Worm (Caenorhabditis elegans) whole organism, L1 larva: ENCODE data around the gene rab-28.
"Not testable (repeated sequence)": the region's sequence is repeated elsewhere in the genome, so short reads cannot be mapped to it uniquely, and the experiment has no call there.

Source experiments
- C04F5.9 ChIP-seq: sonication (generic microtip); optimal IDR thresholded peaks from 2 replicates; lab custom pipeline; 2016; ENCODE audit warnings: missing genetic modification characterization, missing compliant biosample characterization
- ceh-63 ChIP-seq: fragments of 200-800 bp; sonication (Bioruptor generic); optimal IDR thresholded peaks from 2 replicates; lab custom pipeline; 2018; ENCODE audit warnings: mild to moderate bottlenecking, missing genetic modification characterization, missing compliant biosample characterization
- ceh-8 ChIP-seq: fragments of 200-800 bp; sonication (Bioruptor generic); optimal IDR thresholded peaks from 2 replicates; lab custom pipeline; 2018; ENCODE audit warnings: mild to moderate bottlenecking, missing genetic modification characterization, moderate library complexity, missing compliant biosample characterization
- ceh-82 ChIP-seq, 3 experiments: fragments of 150-350 bp in 1 of 3; sonication (generic microtip) in 2 of 3; optimal IDR thresholded peaks; 2 replicates each; lab custom pipeline; 2014 to 2017; ENCODE audit warnings: missing biosample characterization in 3 of 3, missing genetic modification characterization in 3 of 3
- ceh-88 ChIP-seq: fragments of 200-800 bp; sonication (Bioruptor generic); IDR thresholded peaks from 2 replicates; pipeline ENCODE4 v1.3.6; 2022; ENCODE audit warnings: missing genetic modification characterization, missing compliant biosample characterization
- dpl-1 ChIP-seq, 3 experiments: fragments of 150-350 bp in 2 of 3; sonication (generic microtip) in 1 of 3; optimal IDR thresholded peaks; 2 replicates each; lab custom pipeline; 2014 to 2017; ENCODE audit warnings: missing biosample characterization in 3 of 3, missing genetic modification characterization in 3 of 3, missing genetic modification reagents in 3 of 3
- efl-3 ChIP-seq: fragments of 200-800 bp; sonication (Bioruptor generic); optimal IDR thresholded peaks from 2 replicates; lab custom pipeline; 2018; ENCODE audit warnings: mild to moderate bottlenecking, missing genetic modification characterization, missing compliant biosample characterization
- elt-3 ChIP-seq, 6 experiments: fragments of 150-350 bp in 1 of 6; sonication (generic microtip); optimal IDR thresholded peaks; 2 replicates each; lab custom pipeline; 2017 to 2018; ENCODE audit warnings: missing biosample characterization in 6 of 6, missing genetic modification characterization in 6 of 6, inconsistent platforms in 1 of 6
- fkh-10 ChIP-seq: sonication (generic microtip); optimal IDR thresholded peaks from 2 replicates; lab custom pipeline; 2017; ENCODE audit warnings: missing biosample characterization, missing genetic modification reagents, missing genetic modification characterization
- fkh-8 ChIP-seq: sonication (generic microtip); optimal IDR thresholded peaks from 2 replicates; lab custom pipeline; 2016; ENCODE audit warnings: mild to moderate bottlenecking, missing genetic modification characterization, missing compliant biosample characterization
- grh-1 ChIP-seq: fragments of 200-800 bp; sonication (Bioruptor generic); IDR thresholded peaks from 2 replicates; pipeline ENCODE4 v1.3.6; 2022; ENCODE audit warnings: missing genetic modification reagents, missing genetic modification characterization, missing compliant biosample characterization
- hlh-17 ChIP-seq: fragments of 200-800 bp; sonication (Bioruptor generic); optimal IDR thresholded peaks from 2 replicates; lab custom pipeline; 2018; ENCODE audit warnings: missing genetic modification characterization, mild to moderate bottlenecking, missing compliant biosample characterization, moderate library complexity, borderline replicate concordance
- irx-1 ChIP-seq: sonication (generic microtip); optimal IDR thresholded peaks from 2 replicates; lab custom pipeline; 2016; ENCODE audit warnings: missing genetic modification characterization, missing compliant biosample characterization
- lin-13 ChIP-seq: fragments of 150-350 bp; optimal IDR thresholded peaks from 2 replicates; lab custom pipeline; 2014; ENCODE audit warnings: missing biosample characterization, missing genetic modification reagents, missing genetic modification characterization
- lin-14 ChIP-seq: fragments of 200-800 bp; sonication (Bioruptor generic); optimal IDR thresholded peaks from 2 replicates; lab custom pipeline; 2018; ENCODE audit warnings: mild to moderate bottlenecking, missing genetic modification characterization, moderate library complexity, missing compliant biosample characterization
- mab-9 ChIP-seq: fragments of 200-800 bp; sonication (Bioruptor generic); IDR thresholded peaks from 2 replicates; pipeline ENCODE4 v1.3.6; 2022; ENCODE audit warnings: missing genetic modification reagents, missing genetic modification characterization, missing compliant biosample characterization
- mef-2 ChIP-seq: fragments of 150-350 bp; optimal IDR thresholded peaks from 2 replicates; lab custom pipeline; 2014; ENCODE audit warnings: missing biosample characterization, missing genetic modification characterization
- nhr-11 ChIP-seq: fragments of 150-350 bp; optimal IDR thresholded peaks from 2 replicates; lab custom pipeline; 2014; ENCODE audit warnings: missing biosample characterization, missing genetic modification characterization
- nhr-20 ChIP-seq: sonication (generic microtip); optimal IDR thresholded peaks from 2 replicates; lab custom pipeline; 2016; ENCODE audit warnings: mild to moderate bottlenecking, missing genetic modification characterization, missing compliant biosample characterization
- nhr-237 ChIP-seq: fragments of 150-350 bp; optimal IDR thresholded peaks from 2 replicates; lab custom pipeline; 2014; ENCODE audit warnings: missing biosample characterization, missing genetic modification characterization
- nhr-28 ChIP-seq: fragments of 150-350 bp; optimal IDR thresholded peaks from 2 replicates; lab custom pipeline; 2014; ENCODE audit warnings: missing biosample characterization, missing genetic modification characterization
- nhr-90 ChIP-seq: sonication (generic microtip); optimal IDR thresholded peaks from 2 replicates; lab custom pipeline; 2016; ENCODE audit warnings: mild to moderate bottlenecking, missing genetic modification characterization, missing compliant biosample characterization; ENCODE audit not compliant: poor library complexity
- pag-3 ChIP-seq: sonication (generic microtip); optimal IDR thresholded peaks from 2 replicates; lab custom pipeline; 2017; ENCODE audit warnings: missing genetic modification characterization, mild to moderate bottlenecking, missing compliant biosample characterization, antibody characterized with exemption, borderline replicate concordance; ENCODE audit not compliant: insufficient read depth
- rnt-1 ChIP-seq: sonication (generic microtip); optimal IDR thresholded peaks from 2 replicates; lab custom pipeline; 2016; ENCODE audit warnings: mild to moderate bottlenecking, missing genetic modification characterization, moderate library complexity, missing compliant biosample characterization
- snu-23 ChIP-seq: sonication (generic microtip); optimal IDR thresholded peaks from 2 replicates; lab custom pipeline; 2016; ENCODE audit warnings: missing genetic modification characterization, missing compliant biosample characterization
- sup-37 ChIP-seq: fragments of 200-800 bp; sonication (Bioruptor generic); optimal IDR thresholded peaks from 2 replicates; lab custom pipeline; 2018; ENCODE audit warnings: mild to moderate bottlenecking, missing genetic modification characterization, missing compliant biosample characterization
- swsn-7 ChIP-seq: sonication (generic microtip); optimal IDR thresholded peaks from 2 replicates; lab custom pipeline; 2016; ENCODE audit warnings: missing genetic modification characterization, missing compliant biosample characterization
- unc-62 ChIP-seq: fragments of 150-350 bp; optimal IDR thresholded peaks from 2 replicates; lab custom pipeline; 2014; ENCODE audit warnings: missing biosample characterization, missing genetic modification reagents, missing genetic modification characterization
- unc-86 ChIP-seq: sonication (generic microtip); optimal IDR thresholded peaks from 2 replicates; lab custom pipeline; 2016; ENCODE audit warnings: missing genetic modification characterization, missing compliant biosample characterization
- zag-1 ChIP-seq: fragments of 150-350 bp; optimal IDR thresholded peaks from 2 replicates; lab custom pipeline; 2014; ENCODE audit warnings: missing biosample characterization, missing genetic modification characterization
- ztf-11 ChIP-seq, 2 experiments: sonication (generic microtip); optimal IDR thresholded peaks; 2 replicates each; lab custom pipeline; 2016 to 2017; ENCODE audit warnings: missing genetic modification characterization in 2 of 2, missing biosample characterization in 1 of 2, missing compliant biosample characterization in 1 of 2
- ztf-4 ChIP-seq: fragments of 150-350 bp; optimal IDR thresholded peaks from 2 replicates; lab custom pipeline; 2014; ENCODE audit warnings: missing biosample characterization, missing genetic modification characterization

rab-28 gene

ce11 chrIV:9243670-9244069 lies at the start of gene rab-28:
TSS of gene rab-28 (minus strand) at chrIV:9244012.
- TF ChIP-seq sup-37 (GFP tag; lab: Kevin White, UChicago) (no peak), ceh-63 (GFP tag; lab: Kevin White, UChicago) (no peak), nhr-11 (tag; lab: Kevin White, UChicago) (no peak), lin-14 (GFP tag; lab: Kevin White, UChicago) (no peak), grh-1 (GFP tag; lab: Robert Waterston, UW) (no peak), zag-1 (no peak), ceh-82 (tag; optimal IDR thresholded peaks at IDR 0.05; lab: Kevin White, UChicago) (no peak), rnt-1 (tag; lab: Kevin White, UChicago) (no peak), C04F5.9 (tag; lab: Kevin White, UChicago) (no peak), irx-1 (tag; lab: Kevin White, UChicago) (no peak), ztf-11 (tag; optimal IDR thresholded peaks at IDR 0.05; lab: Kevin White, UChicago) (no peak), mab-9 (GFP tag; lab: Robert Waterston, UW) (no peak), ceh-8 (no peak), unc-86 (no peak)

ce11 chrIV:9289635-9290034 lies 45.8 kb upstream of the rab-28 start:
- TF ChIP-seq mef-2 (tag; lab: Kevin White, UChicago) (no peak), elt-3 (tag; optimal IDR thresholded peaks at IDR 0.05; lab: Kevin White, UChicago) (no peak), hlh-17 (GFP tag; lab: Kevin White, UChicago) (no peak), pag-3 (no peak), ztf-4 (tag; lab: Kevin White, UChicago) (no peak), nhr-20 (tag; lab: Kevin White, UChicago) (no peak), efl-3 (GFP tag; lab: Kevin White, UChicago) (no peak)

ce11 chrIV:9286305-9286704 lies 42.5 kb upstream of the rab-28 start, which contains the start of gene nhr-267:
TSS of gene nhr-267 (minus strand) at chrIV:9286405.
- TF ChIP-seq nhr-237 (tag; lab: Kevin White, UChicago); fkh-10 (GFP tag; lab: Kevin White, UChicago); snu-23 (GFP tag; lab: Kevin White, UChicago): not testable (repeated sequence)

ce11 chrIV:9274008-9274529 lies 30.3 kb upstream of the rab-28 start, which contains the start of gene nmy-3:
TSS of gene nmy-3 (plus strand) at chrIV:9274479.
- TF ChIP-seq nhr-90 (tag; lab: Kevin White, UChicago): no peak

- no peak for TF ChIP-seq ceh-88 (GFP tag; lab: Robert Waterston, UW)
- TF ChIP-seq fkh-8 (tag; lab: Kevin White, UChicago): no peak
- TF ChIP-seq lin-13 (GFP tag; lab: Kevin White, UChicago): no peak
- no peak for TF ChIP-seq pag-3
- no peak for TF ChIP-seq unc-62
- TF ChIP-seq nhr-28 (tag; lab: Kevin White, UChicago): no peak
- no peak for TF ChIP-seq swsn-7 (tag; lab: Kevin White, UChicago)
- no peak for TF ChIP-seq rnt-1 (tag; lab: Kevin White, UChicago)
- TF ChIP-seq dpl-1 (GFP tag; optimal IDR thresholded peaks at IDR 0.05; lab: Kevin White, UChicago): no peak
- TF ChIP-seq ztf-11 (tag; optimal IDR thresholded peaks at IDR 0.05; lab: Kevin White, UChicago): no peak
- TF ChIP-seq, all 84 proteins: peak for 0
These were observed 26.0 kb upstream of the rab-28 start, which contains the start of gene flh-3 for ce11 chrIV:9269796-9270195. TSS of gene flh-3 (plus strand) at chrIV:9270096.
